Worm (Caenorhabditis elegans) whole organism, midembryonic: ENCODE data around the gene vps-33.1.

Experiments used
- cog-1 ChIP-seq: sonication (generic microtip); optimal IDR thresholded peaks from 2 replicates; lab custom pipeline; 2016; ENCODE audit warnings: missing genetic modification characterization, missing compliant biosample characterization
- flt-1 ChIP-seq: fragments of 200-800 bp; sonication (Bioruptor generic); IDR thresholded peaks from 2 replicates; pipeline ENCODE4 v1.3.6; 2022; ENCODE audit warnings: missing genetic modification characterization, missing compliant biosample characterization
- klf-2 ChIP-seq: fragments of 200-800 bp; sonication (Bioruptor generic); conservative IDR thresholded peaks from 2 replicates; pipeline ENCODE4 v1.3.6; 2022; ENCODE audit warnings: missing genetic modification reagents, missing genetic modification characterization, missing compliant biosample characterization
- ztf-29 ChIP-seq: fragments of 200-800 bp; sonication (Bioruptor generic); IDR thresholded peaks from 2 replicates; pipeline ENCODE4 v1.3.6; 2022; ENCODE audit warnings: missing genetic modification reagents, missing genetic modification characterization, missing compliant biosample characterization

- TF ChIP-seq cog-1 (no peak), ztf-29 (GFP tag; lab: Robert Waterston, UW) (no peak), flt-1 (GFP tag; lab: Robert Waterston, UW) (no peak), klf-2 (GFP tag; lab: Robert Waterston, UW) (no peak)
Observed at ce11 chrIII:8683679-8684263, 17.0 kb upstream of the vps-33.1 start, which contains the start of gene fli-1.
